Fruit fly (Drosophila melanogaster) whole organism, wandering third instar larva: ENCODE results near the gene mio.

ENCODE experiments used
- Abd-B ChIP-seq: fragments of >200 bp; optimal IDR thresholded peaks from 2 replicates; lab custom pipeline; 2017; ENCODE audit warnings: missing biosample characterization, missing genetic modification characterization
- CG32264 ChIP-seq: fragments of 200-800 bp; sonication (Bioruptor generic); optimal IDR thresholded peaks from 2 replicates; lab custom pipeline; 2016; ENCODE audit warnings: missing biosample characterization, missing genetic modification characterization
- Dfd ChIP-seq: fragments of >200 bp; optimal IDR thresholded peaks from 2 replicates; lab custom pipeline; 2017; ENCODE audit warnings: missing biosample characterization, missing genetic modification characterization
- Dif ChIP-seq: fragments of 200-275, 200-300 bp; sonication (Bioruptor generic); optimal IDR thresholded peaks from 2 replicates; lab custom pipeline; 2018; ENCODE audit warnings: missing biosample characterization, missing genetic modification characterization; ENCODE audit not compliant: partially characterized antibody
- HLH106 ChIP-seq: fragments of 200-800 bp; optimal IDR thresholded peaks from 3 replicates; lab custom pipeline; 2019; ENCODE audit warnings: missing biosample characterization, mild to moderate bottlenecking, missing genetic modification characterization, moderate library complexity
- Hnf4 ChIP-seq: fragments of 200-800 bp; sonication (Bioruptor generic); optimal IDR thresholded peaks from 2 replicates; lab custom pipeline; 2016; ENCODE audit warnings: missing biosample characterization, mild to moderate bottlenecking, missing genetic modification characterization
- Hr78 ChIP-seq: fragments of >200 bp; optimal IDR thresholded peaks from 2 replicates; lab custom pipeline; 2017; ENCODE audit warnings: missing biosample characterization, missing genetic modification characterization
- Hr83 ChIP-seq: fragments of 200-300 bp; sonication (Bioruptor generic); optimal IDR thresholded peaks from 2 replicates; lab custom pipeline; 2016; ENCODE audit warnings: missing biosample characterization, mild to moderate bottlenecking, missing genetic modification characterization, moderate library complexity; ENCODE audit not compliant: poor library complexity, severe bottlenecking
- OdsH ChIP-seq: fragments of 200-800 bp; sonication (Bioruptor generic); optimal IDR thresholded peaks from 2 replicates; lab custom pipeline; 2016; ENCODE audit warnings: missing biosample characterization, mild to moderate bottlenecking, missing genetic modification characterization
- Rel ChIP-seq, 2 experiments: fragments of 200-800 bp; sonication (Bioruptor generic) in 1 of 2; optimal IDR thresholded peaks; 2 replicates in 1 of 2; 3 replicates in 1 of 2; lab custom pipeline; 2016 to 2019; ENCODE audit warnings: mild to moderate bottlenecking in 2 of 2, missing biosample characterization in 2 of 2, missing genetic modification characterization in 2 of 2, moderate library complexity in 1 of 2
- Sp1 ChIP-seq: fragments of 200-800 bp; sonication (Bioruptor generic); optimal IDR thresholded peaks from 3 replicates; lab custom pipeline; 2019; ENCODE audit warnings: missing biosample characterization, mild to moderate bottlenecking, missing genetic modification characterization, moderate library complexity
- Vsx2 ChIP-seq: fragments of 200-300, 225-300 bp; sonication (Bioruptor generic); optimal IDR thresholded peaks from 2 replicates; lab custom pipeline; 2018; ENCODE audit warnings: missing biosample characterization, missing genetic modification characterization; ENCODE audit not compliant: partially characterized antibody
- br ChIP-seq: fragments of 200-800 bp; sonication (Bioruptor generic); optimal IDR thresholded peaks from 2 replicates; lab custom pipeline; 2016; ENCODE audit warnings: missing biosample characterization, missing genetic modification characterization
- brk ChIP-seq: fragments of 200-800 bp; sonication (Bioruptor generic); optimal IDR thresholded peaks from 2 replicates; lab custom pipeline; 2016; ENCODE audit warnings: missing biosample characterization, mild to moderate bottlenecking, missing genetic modification characterization
- dl ChIP-seq, 2 experiments: fragments of 175-275, 200-275 bp in 1 of 2; fragments of 200-275 bp in 1 of 2; sonication (Bioruptor generic); optimal IDR thresholded peaks; lab custom pipeline; 2018; ENCODE audit warnings: mild to moderate bottlenecking in 2 of 2, missing biosample characterization in 2 of 2, missing genetic modification characterization in 2 of 2, moderate library complexity in 2 of 2; ENCODE audit not compliant: partially characterized antibody in 2 of 2, insufficient read depth in 1 of 2
- dmrt93B ChIP-seq: fragments of 200-800 bp; sonication (Bioruptor generic); optimal IDR thresholded peaks from 2 replicates; lab custom pipeline; 2018; ENCODE audit warnings: missing biosample characterization, mild to moderate bottlenecking, missing genetic modification characterization
- dsf ChIP-seq: sonication (Bioruptor generic); optimal IDR thresholded peaks from 2 replicates; lab custom pipeline; 2016; ENCODE audit warnings: missing biosample characterization, missing genetic modification characterization, borderline replicate concordance
- ey ChIP-seq: fragments of 200-800 bp; sonication (Bioruptor generic); optimal IDR thresholded peaks from 2 replicates; lab custom pipeline; 2016; ENCODE audit warnings: missing biosample characterization, missing genetic modification characterization
- foxo ChIP-seq, 2 experiments: fragments of 200-800 bp; sonication (Bioruptor generic); optimal IDR thresholded peaks; 2 replicates in 1 of 2; 3 replicates in 1 of 2; lab custom pipeline; 2016 to 2017; ENCODE audit warnings: missing biosample characterization in 2 of 2, missing genetic modification characterization in 2 of 2
- h ChIP-seq: fragments of 200-800 bp; sonication (Bioruptor generic); optimal IDR thresholded peaks from 3 replicates; lab custom pipeline; 2016; ENCODE audit warnings: missing biosample characterization, mild to moderate bottlenecking, missing genetic modification characterization
- jim ChIP-seq: fragments of 175-275, 200-325 bp; sonication (Bioruptor generic); optimal IDR thresholded peaks from 2 replicates; lab custom pipeline; 2016; ENCODE audit warnings: missing biosample characterization, mild to moderate bottlenecking, missing genetic modification characterization
- lola ChIP-seq: fragments of >200 bp; optimal IDR thresholded peaks from 2 replicates; lab custom pipeline; 2017; ENCODE audit warnings: missing biosample characterization, missing genetic modification characterization
- pan ChIP-seq: fragments of >200 bp; optimal IDR thresholded peaks from 2 replicates; lab custom pipeline; 2017
- psq ChIP-seq: fragments of 200-800 bp; sonication (Bioruptor generic); optimal IDR thresholded peaks from 3 replicates; lab custom pipeline; 2017; ENCODE audit warnings: missing biosample characterization, mild to moderate bottlenecking, missing genetic modification characterization, moderate library complexity
- rgr ChIP-seq: fragments of 200-800 bp; sonication (Bioruptor generic); optimal IDR thresholded peaks from 3 replicates; lab custom pipeline; 2016; ENCODE audit warnings: missing biosample characterization, mild to moderate bottlenecking, missing genetic modification characterization
- sage ChIP-seq: fragments of 200-800 bp; sonication (Bioruptor generic); optimal IDR thresholded peaks from 2 replicates; lab custom pipeline; 2016; ENCODE audit warnings: missing biosample characterization, mild to moderate bottlenecking, missing genetic modification characterization
- sv ChIP-seq: fragments of 200-800 bp; sonication (Bioruptor generic); optimal IDR thresholded peaks from 3 replicates; lab custom pipeline; 2016; ENCODE audit warnings: missing biosample characterization, missing genetic modification characterization
- tai ChIP-seq: sonication (Bioruptor generic); optimal IDR thresholded peaks from 2 replicates; lab custom pipeline; 2016; ENCODE audit warnings: missing biosample characterization, missing genetic modification characterization

Gene mio

dm6 chr2L:2217067-2217684 lies at the start of gene mio, which contains the start of the genes CG15386 and CG42371:
Gene mio (plus strand): TSS chr2L:2217290.
Gene CG15386 (minus strand): TSS chr2L:2217246.
Gene CG42371 (minus strand): TSS chr2L:2217246.
- TF ChIP-seq dsf (GFP tag; lab: Kevin White, UChicago): no peak
- TF ChIP-seq sv (GFP tag; lab: Kevin White, UChicago): no peak
- peak; percentile 32 for TF ChIP-seq Sp1 (GFP tag; lab: Kevin White, UChicago)
- no peak for TF ChIP-seq brk (GFP tag; lab: Kevin White, UChicago)
- no peak for TF ChIP-seq CG32264 (GFP tag; lab: Kevin White, UChicago)
- no peak for TF ChIP-seq Dfd (GFP tag; lab: Kevin White, UChicago)
- peak; percentile 14 for TF ChIP-seq OdsH (GFP tag; lab: Kevin White, UChicago)
- TF ChIP-seq jim (GFP tag; lab: Kevin White, UChicago): peak; percentile 70
- TF ChIP-seq foxo (GFP tag; optimal IDR thresholded peaks at IDR 0.05; lab: Kevin White, UChicago): peak in 1 of 2 experiments; percentile 41
- TF ChIP-seq rgr (GFP tag; lab: Kevin White, UChicago): peak; percentile 52
- TF ChIP-seq Hnf4 (GFP tag; lab: Kevin White, UChicago): no peak
- TF ChIP-seq ey: peak; percentile 5
- TF ChIP-seq br: peak; percentile 55
- TF ChIP-seq psq (GFP tag; lab: Kevin White, UChicago): peak; percentile 5
- TF ChIP-seq Dif: peak; percentile 8
- no peak for TF ChIP-seq Rel (GFP tag; optimal IDR thresholded peaks at IDR 0.05; lab: Kevin White, UChicago)
- peak; percentile 86 for TF ChIP-seq Rel (tag; optimal IDR thresholded peaks at IDR 0.05; lab: Kevin White, UChicago)
- TF ChIP-seq Vsx2 (GFP tag; lab: Kevin White, UChicago): no peak
- peak in 1 of 2 experiments; percentile 22 for TF ChIP-seq dl (GFP tag; optimal IDR thresholded peaks at IDR 0.05; lab: Kevin White, UChicago; ENCODE audit: insufficient read depth in 1 of 2, partially characterized antibody in 2 of 2)
- TF ChIP-seq h (GFP tag; lab: Kevin White, UChicago): peak; percentile 40
- peak; percentile 83 for TF ChIP-seq Hr83
- TF ChIP-seq Hr78 (GFP tag; lab: Kevin White, UChicago): no peak
- TF ChIP-seq HLH106: no peak
- TF ChIP-seq, all 38 proteins: peak for 13

dm6 chr2L:2168184-2168893 lies 48.8 kb upstream of the mio start:
- no peak for TF ChIP-seq sv (GFP tag; lab: Kevin White, UChicago)
- TF ChIP-seq Hr83: peak; percentile 29
- no peak for TF ChIP-seq Rel (GFP tag; optimal IDR thresholded peaks at IDR 0.05; lab: Kevin White, UChicago)
- peak; percentile 4 for TF ChIP-seq Rel (tag; optimal IDR thresholded peaks at IDR 0.05; lab: Kevin White, UChicago)
- no peak for TF ChIP-seq tai (GFP tag; lab: Kevin White, UChicago)
- no peak for TF ChIP-seq HLH106
- TF ChIP-seq rgr (GFP tag; lab: Kevin White, UChicago): no peak
- peak; percentile 34 for TF ChIP-seq br
- no peak for TF ChIP-seq psq (GFP tag; lab: Kevin White, UChicago)
- TF ChIP-seq h (GFP tag; lab: Kevin White, UChicago): peak; percentile 26

- TF ChIP-seq foxo (GFP tag; optimal IDR thresholded peaks at IDR 0.05; lab: Kevin White, UChicago) (no peak), dmrt93B (GFP tag; lab: Kevin White, UChicago) (no peak), sage (GFP tag; lab: Kevin White, UChicago) (no peak), lola (GFP tag; lab: Kevin White, UChicago) (no peak), dsf (GFP tag; lab: Kevin White, UChicago) (no peak), h (GFP tag; lab: Kevin White, UChicago) (no peak), pan (lab: Kevin White, UChicago) (no peak), Hr78 (GFP tag; lab: Kevin White, UChicago) (no peak), Abd-B (no peak), jim (GFP tag; lab: Kevin White, UChicago) (no peak), brk (GFP tag; lab: Kevin White, UChicago) (no peak)
Measured at dm6 chr2L:2168894-2169456, 48.1 kb upstream of the mio start.
